Fruit fly (Drosophila melanogaster): ENCODE results near the gene Lip1.

dm6 chr2L:10687009-10687793 lies 14.1 kb downstream of the Lip1 start, which contains the start of gene CG7296:
- TF ChIP-seq CG6765 (GFP tag; optimal IDR thresholded peaks at IDR 0.05): no peak
- TF ChIP-seq dati (GFP tag; IDR thresholded peaks at IDR 0.05): no peak
- TF ChIP-seq fru (optimal IDR thresholded peaks at IDR 0.05): no peak
- no peak for TF ChIP-seq CG10565 (GFP tag; optimal IDR thresholded peaks at IDR 0.05)
- TF ChIP-seq CG4730 (GFP tag; IDR thresholded peaks at IDR 0.05): no peak
- TF ChIP-seq CG11696 (GFP tag; IDR thresholded peaks at IDR 0.05): no peak
- no peak for TF ChIP-seq HHEX (GFP tag; optimal IDR thresholded peaks at IDR 0.05)
